Fruit fly (Drosophila melanogaster) whole organism, embryonic: Measurements from ENCODE around the gene CG31344.

ENCODE experiments used
- Atf6 ChIP-seq: fragments of 200-800 bp; sonication (Bioruptor generic); IDR thresholded peaks from 2 replicates; pipeline ENCODE4 v1.3.6; 2022; ENCODE audit warnings: missing biosample characterization, missing genetic modification characterization
- B-H2 ChIP-seq: fragments of 200-800 bp; sonication (Bioruptor generic); optimal IDR thresholded peaks from 2 replicates; lab custom pipeline; 2018; ENCODE audit warnings: missing biosample characterization, mild to moderate bottlenecking, missing genetic modification characterization
- CG10462 ChIP-seq: fragments of 200-800 bp; sonication (Bioruptor generic); optimal IDR thresholded peaks from 2 replicates; lab custom pipeline; 2016; ENCODE audit warnings: missing biosample characterization, missing genetic modification characterization
- CG10543 ChIP-seq: fragments of 200-800 bp; sonication (Bioruptor generic); optimal IDR thresholded peaks from 3 replicates; lab custom pipeline; 2017; ENCODE audit warnings: missing biosample characterization, mild to moderate bottlenecking, missing genetic modification characterization, moderate library complexity
- CG10979 ChIP-seq: fragments of 200-800 bp; sonication (Bioruptor generic); optimal IDR thresholded peaks from 2 replicates; lab custom pipeline; 2018; ENCODE audit warnings: missing biosample characterization, mild to moderate bottlenecking, missing genetic modification characterization, moderate library complexity
- CG12236 ChIP-seq: fragments of 200-800 bp; sonication (Bioruptor generic); optimal IDR thresholded peaks from 2 replicates; lab custom pipeline; 2016; ENCODE audit warnings: missing biosample characterization, missing genetic modification characterization
- CG12659 ChIP-seq: fragments of 200-800 bp; sonication (Bioruptor generic); optimal IDR thresholded peaks from 3 replicates; lab custom pipeline; 2017; ENCODE audit warnings: mild to moderate bottlenecking, missing biosample characterization, missing genetic modification reagents, missing genetic modification characterization
- CG16813 ChIP-seq: fragments of 200-800 bp; sonication (Bioruptor generic); IDR thresholded peaks from 3 replicates; pipeline ENCODE4 v1.3.6; 2022; ENCODE audit warnings: missing biosample characterization, missing genetic modification characterization; ENCODE audit not compliant: partially characterized antibody
- CG17912 ChIP-seq: fragments of 200-800 bp; sonication (Bioruptor generic); optimal IDR thresholded peaks from 2 replicates; lab custom pipeline; 2018; ENCODE audit warnings: missing biosample characterization, mild to moderate bottlenecking, missing genetic modification characterization
- CG30020 ChIP-seq: fragments of 200-800 bp; optimal IDR thresholded peaks from 2 replicates; lab custom pipeline; 2019; ENCODE audit warnings: missing biosample characterization, mild to moderate bottlenecking, missing genetic modification characterization, moderate library complexity
- CG30403 ChIP-seq: fragments of 200-800 bp; sonication (Bioruptor generic); optimal IDR thresholded peaks from 3 replicates; lab custom pipeline; 2016; ENCODE audit warnings: missing biosample characterization, missing genetic modification characterization
- CG32532 ChIP-seq: fragments of 200-800 bp; sonication (Bioruptor generic); IDR thresholded peaks from 2 replicates; pipeline ENCODE4 v1.3.6; 2022; ENCODE audit warnings: missing biosample characterization, missing genetic modification characterization
- CG3995 ChIP-seq: fragments of 200-800 bp; sonication (Bioruptor generic); optimal IDR thresholded peaks from 3 replicates; lab custom pipeline; 2016; ENCODE audit warnings: missing biosample characterization, missing genetic modification characterization
- CG4282 ChIP-seq: fragments of 200-800 bp; sonication (Bioruptor generic); optimal IDR thresholded peaks from 2 replicates; lab custom pipeline; 2016; ENCODE audit warnings: missing biosample characterization, missing genetic modification characterization
- CG7556 ChIP-seq: fragments of 200-800 bp; sonication (Bioruptor generic); optimal IDR thresholded peaks from 2 replicates; lab custom pipeline; 2017; ENCODE audit warnings: missing biosample characterization, mild to moderate bottlenecking, missing genetic modification characterization
- CG9797 ChIP-seq: fragments of 200-800 bp; sonication (Bioruptor generic); optimal IDR thresholded peaks from 3 replicates; lab custom pipeline; 2018; ENCODE audit warnings: missing biosample characterization, mild to moderate bottlenecking, missing genetic modification characterization
- CG9932 ChIP-seq: fragments of 200-800 bp; sonication (Bioruptor generic); IDR thresholded peaks from 2 replicates; pipeline ENCODE4 v1.3.6; 2022; ENCODE audit warnings: missing biosample characterization, missing genetic modification characterization
- Camta ChIP-seq: fragments of 200-800 bp; sonication (Bioruptor generic); optimal IDR thresholded peaks from 2 replicates; lab custom pipeline; 2016; ENCODE audit warnings: missing biosample characterization, missing genetic modification characterization
- CrebB ChIP-seq: fragments of 200-800 bp; sonication (Bioruptor generic); optimal IDR thresholded peaks from 3 replicates; lab custom pipeline; 2018; ENCODE audit warnings: missing biosample characterization, mild to moderate bottlenecking, missing genetic modification characterization
- Deaf1 ChIP-seq: fragments of 200-800 bp; optimal IDR thresholded peaks from 3 replicates; lab custom pipeline; 2019; ENCODE audit warnings: missing biosample characterization, mild to moderate bottlenecking, missing genetic modification characterization, moderate library complexity
- E2f1 ChIP-seq: fragments of 200-800 bp; sonication (Bioruptor generic); IDR thresholded peaks from 2 replicates; pipeline ENCODE4 v1.3.6; 2022; ENCODE audit warnings: missing biosample characterization, missing genetic modification characterization
- Gug ChIP-seq: fragments of 200-800 bp; sonication (Bioruptor generic); IDR thresholded peaks from 4 replicates; pipeline ENCODE4 v1.3.6; 2022; ENCODE audit warnings: missing biosample characterization, missing genetic modification characterization
- HLHmδ ChIP-seq: fragments of 200-800 bp; sonication (Bioruptor generic); optimal IDR thresholded peaks from 2 replicates; lab custom pipeline; 2018; ENCODE audit warnings: missing biosample characterization, mild to moderate bottlenecking, missing genetic modification characterization, moderate library complexity
- HmgD ChIP-seq: fragments of 200-800 bp; sonication (Bioruptor generic); optimal IDR thresholded peaks from 3 replicates; lab custom pipeline; 2016; ENCODE audit warnings: missing biosample characterization, missing genetic modification characterization
- Hr78 ChIP-seq, 2 experiments: fragments of 200-800 bp in 1 of 2; fragments of >200 bp in 1 of 2; sonication (Bioruptor generic) in 1 of 2; optimal IDR thresholded peaks; 2 replicates each; lab custom pipeline; 2017 to 2019; ENCODE audit warnings: missing biosample characterization in 2 of 2, missing genetic modification characterization in 2 of 2, mild to moderate bottlenecking in 1 of 2, moderate library complexity in 1 of 2
- Jarid2 ChIP-seq: fragments of 200-800 bp; sonication (Bioruptor generic); optimal IDR thresholded peaks from 3 replicates; lab custom pipeline; 2017; ENCODE audit warnings: mild to moderate bottlenecking, missing biosample characterization, missing genetic modification reagents, missing genetic modification characterization
- Mrtf ChIP-seq: fragments of 200-800 bp; sonication (Bioruptor generic); IDR thresholded peaks from 3 replicates; pipeline ENCODE4 v1.3.6; 2022; ENCODE audit warnings: missing biosample characterization, missing genetic modification characterization
- Pdp1 ChIP-seq, 2 experiments: fragments of 200-800 bp; sonication (Bioruptor generic); optimal IDR thresholded peaks; 3 replicates each; lab custom pipeline; 2016; ENCODE audit warnings: missing biosample characterization in 2 of 2, missing genetic modification characterization in 2 of 2, mild to moderate bottlenecking in 1 of 2, moderate library complexity in 1 of 2
- Scr ChIP-seq: fragments of 200-800 bp; sonication (Bioruptor generic); IDR thresholded peaks from 2 replicates; pipeline ENCODE4 v1.3.6; 2022; ENCODE audit warnings: missing biosample characterization, missing genetic modification characterization; ENCODE audit not compliant: partially characterized antibody
- ac ChIP-seq: fragments of 200-800 bp; sonication (Bioruptor generic); optimal IDR thresholded peaks from 3 replicates; lab custom pipeline; 2017; ENCODE audit warnings: missing biosample characterization, mild to moderate bottlenecking, missing genetic modification characterization
- bowl ChIP-seq: fragments of 200-800 bp; sonication (Bioruptor generic); IDR thresholded peaks from 2 replicates; pipeline ENCODE4 v1.3.6; 2022; ENCODE audit warnings: missing biosample characterization, missing genetic modification characterization
- br ChIP-seq: fragments of >200 bp; optimal IDR thresholded peaks from 2 replicates; lab custom pipeline; 2017
- btn ChIP-seq: fragments of 200-800 bp; sonication (Bioruptor generic); optimal IDR thresholded peaks from 2 replicates; lab custom pipeline; 2016; ENCODE audit warnings: missing biosample characterization, missing genetic modification characterization
- chinmo ChIP-seq: fragments of 200-800 bp; sonication (Bioruptor generic); IDR thresholded peaks from 4 replicates; pipeline ENCODE4 v1.3.6; 2022; ENCODE audit warnings: missing biosample characterization, missing genetic modification characterization; ENCODE audit not compliant: partially characterized antibody
- croc ChIP-seq: fragments of 200-800 bp; sonication (Bioruptor generic); conservative IDR thresholded peaks from 3 replicates; pipeline ENCODE4 v1.3.6; 2022; ENCODE audit warnings: missing biosample characterization, missing genetic modification characterization
- ems ChIP-seq: fragments of 200-800 bp; sonication (Bioruptor generic); optimal IDR thresholded peaks from 3 replicates; lab custom pipeline; 2016; ENCODE audit warnings: missing biosample characterization, missing genetic modification characterization
- exex ChIP-seq: fragments of 200-800 bp; sonication (Bioruptor generic); optimal IDR thresholded peaks from 4 replicates; lab custom pipeline; 2018; ENCODE audit warnings: missing biosample characterization, mild to moderate bottlenecking, missing genetic modification characterization, moderate library complexity
- fu2 ChIP-seq: fragments of 200-800 bp; sonication (Bioruptor generic); optimal IDR thresholded peaks from 2 replicates; lab custom pipeline; 2016; ENCODE audit warnings: missing biosample characterization, missing genetic modification characterization
- knrl ChIP-seq: fragments of 200-800 bp; sonication (Bioruptor generic); IDR thresholded peaks from 3 replicates; pipeline ENCODE4 v1.3.6; 2022; ENCODE audit warnings: missing biosample characterization, missing genetic modification characterization; ENCODE audit not compliant: partially characterized antibody
- lbe ChIP-seq: fragments of 200-800 bp; sonication (Bioruptor generic); optimal IDR thresholded peaks from 2 replicates; lab custom pipeline; 2016; ENCODE audit warnings: missing biosample characterization, mild to moderate bottlenecking, missing genetic modification characterization
- psq ChIP-seq: fragments of 200-800 bp; sonication (Bioruptor generic); optimal IDR thresholded peaks from 2 replicates; lab custom pipeline; 2017; ENCODE audit warnings: missing biosample characterization, missing genetic modification characterization
- seq ChIP-seq: fragments of 200-800 bp; sonication (Bioruptor generic); IDR thresholded peaks from 2 replicates; pipeline ENCODE4 v1.3.6; 2022; ENCODE audit warnings: missing biosample characterization, missing genetic modification characterization
- sima ChIP-seq: fragments of 200-800 bp; sonication (Bioruptor generic); optimal IDR thresholded peaks from 2 replicates; lab custom pipeline; 2016; ENCODE audit warnings: missing biosample characterization, missing genetic modification characterization
- slou ChIP-seq: fragments of 200-800 bp; sonication (Bioruptor generic); optimal IDR thresholded peaks from 3 replicates; lab custom pipeline; 2016; ENCODE audit warnings: missing biosample characterization, missing genetic modification characterization
- sr ChIP-seq: fragments of 200-800 bp; sonication (Bioruptor generic); IDR thresholded peaks from 3 replicates; pipeline ENCODE4 v1.3.6; 2022; ENCODE audit warnings: missing biosample characterization, missing genetic modification characterization
- vnd ChIP-seq: fragments of 200-800 bp; sonication (Bioruptor generic); IDR thresholded peaks from 3 replicates; pipeline ENCODE4 v1.3.6; 2022; ENCODE audit warnings: missing biosample characterization, missing genetic modification characterization; ENCODE audit not compliant: partially characterized antibody
- yki ChIP-seq: fragments of >200 bp; optimal IDR thresholded peaks from 3 replicates; lab custom pipeline; 2018
- z ChIP-seq: fragments of 200-800 bp; sonication (Bioruptor generic); IDR thresholded peaks from 3 replicates; pipeline ENCODE4 v1.3.6; 2022; ENCODE audit warnings: missing biosample characterization, missing genetic modification characterization

The CG31344 gene

dm6 chr3R:15243046-15243356 is 17.9 kb upstream of the CG31344 start:
- TF ChIP-seq sima = no peak
- TF ChIP-seq croc (GFP tag; lab: Robert Waterston, UW) = no peak
- TF ChIP-seq br = no peak
- peak; percentile 46 for TF ChIP-seq CG3995 (GFP tag; lab: Kevin White, UChicago)
- TF ChIP-seq CG32532 (GFP tag; lab: Robert Waterston, UW) = 0 out of 2 replicates have a peak, but pooled peaks have one; percentile 40
- TF ChIP-seq Hr78 (GFP tag; optimal IDR thresholded peaks at IDR 0.05; lab: Kevin White, UChicago) = peak in 1 of 2 experiments; percentile 45
- peak; percentile 70 for TF ChIP-seq sr (GFP tag; lab: Robert Waterston, UW)
- peak in 1 of 2 experiments; percentile 95 for TF ChIP-seq Pdp1 (GFP tag; optimal IDR thresholded peaks at IDR 0.05; lab: Kevin White, UChicago)
- no peak for TF ChIP-seq seq (GFP tag; lab: Robert Waterston, UW)
- TF ChIP-seq exex = peak; percentile 7
- TF ChIP-seq CG17912 (GFP tag; lab: Kevin White, UChicago) = peak; percentile 64
- peak; percentile 59; the same call in 1 of the 3 replicates for TF ChIP-seq z (GFP tag; lab: Robert Waterston, UW)

- TF ChIP-seq slou (peak; percentile 81), Jarid2 (GFP tag; lab: Kevin White, UChicago) (no peak), CG10543 (peak; percentile 81), vnd (no peak), B-H2 (GFP tag; lab: Kevin White, UChicago) (peak; percentile 64), CG9932 (peak; percentile 90), CG10979 (tag; lab: Kevin White, UChicago) (peak; percentile 57), psq (GFP tag; lab: Kevin White, UChicago) (no peak), yki (lab: Kevin White, UChicago) (no peak), CG17912 (GFP tag; lab: Kevin White, UChicago) (peak; percentile 98), E2f1 (GFP tag; lab: Robert Waterston, UW) (peak; percentile 70), ac (GFP tag; lab: Kevin White, UChicago) (no peak), CG30020 (tag; lab: Kevin White, UChicago) (peak; percentile 97), Scr (GFP tag; lab: Robert Waterston, UW) (no peak), Camta (GFP tag; lab: Kevin White, UChicago) (peak; percentile 61), fu2 (peak; percentile 48), CG16813 (GFP tag; lab: Robert Waterston, UW) (no peak), chinmo (GFP tag; lab: Robert Waterston, UW) (peak; percentile 63; the same call in 1 of the 4 replicates), seq (GFP tag; lab: Robert Waterston, UW) (peak; percentile 63), CG9797 (GFP tag; lab: Kevin White, UChicago) (peak; percentile 96), Atf6 (peak; percentile 73), btn (no peak), CG12659 (GFP tag; lab: Kevin White, UChicago) (peak; percentile 80), ems (peak; percentile 79), CG7556 (GFP tag; lab: Kevin White, UChicago) (no peak), CG30403 (GFP tag; lab: Kevin White, UChicago) (peak; percentile 88), lbe (no peak), Mrtf (GFP tag; lab: Robert Waterston, UW) (peak; percentile 83), knrl (peak; percentile 39; the same call in 1 of the 3 replicates), bowl (GFP tag; lab: Robert Waterston, UW) (no peak), HmgD (peak; percentile 34), HLHmδ (GFP tag; lab: Kevin White, UChicago) (no peak), CG12236 (peak; percentile 2), br (no peak), Deaf1 (tag; lab: Kevin White, UChicago) (no peak), Gug (GFP tag; lab: Robert Waterston, UW) (peak; percentile 92), CG4282 (GFP tag; lab: Kevin White, UChicago) (no peak), CG10462 (GFP tag; lab: Kevin White, UChicago) (peak; percentile 28), CrebB (tag; lab: Kevin White, UChicago) (peak; percentile 23)
Observed at dm6 chr3R:15242186-15243045, 17.3 kb upstream of the CG31344 start, which contains the start of the genes tefu and Hsc70-4. tefu (minus strand) TSS chr3R:15242236. Hsc70-4 (plus strand) TSS chr3R:15242687.
